Fruit fly (Drosophila melanogaster): Measurements from ENCODE around the gene CG7016.

- no peak for TF ChIP-seq pan (optimal IDR thresholded peaks at IDR 0.05)
- TF ChIP-seq fru (GFP tag; optimal IDR thresholded peaks at IDR 0.05) = no peak
- no peak for TF ChIP-seq N (GFP tag; optimal IDR thresholded peaks at IDR 0.05)
- TF ChIP-seq dmrt93B (GFP tag; optimal IDR thresholded peaks at IDR 0.05) = no peak
- no peak for TF ChIP-seq Dfd (GFP tag; optimal IDR thresholded peaks at IDR 0.05)
- TF ChIP-seq psq (GFP tag; optimal IDR thresholded peaks at IDR 0.05) = no peak
- no peak for TF ChIP-seq Myc (optimal IDR thresholded peaks at IDR 0.05)
Measured at dm6 chr3R:24833652-24834051, 29.1 kb upstream of the CG7016 start, which contains the start of gene sosie.
